Fruit fly (Drosophila melanogaster) whole organism, adult: ENCODE results near the gene CCAP.

Experiments used
- CG12768 ChIP-seq: fragments of 200-800 bp; sonication (Bioruptor generic); optimal IDR thresholded peaks from 2 replicates; lab custom pipeline; 2017; ENCODE audit warnings: missing biosample characterization, missing genetic modification characterization, mild to moderate bottlenecking, moderate library complexity, missing genetic modification reagents
- cnc ChIP-seq, 2 experiments: fragments of >200 bp; optimal IDR thresholded peaks; 2 replicates each; lab custom pipeline; 2017

DNA sequence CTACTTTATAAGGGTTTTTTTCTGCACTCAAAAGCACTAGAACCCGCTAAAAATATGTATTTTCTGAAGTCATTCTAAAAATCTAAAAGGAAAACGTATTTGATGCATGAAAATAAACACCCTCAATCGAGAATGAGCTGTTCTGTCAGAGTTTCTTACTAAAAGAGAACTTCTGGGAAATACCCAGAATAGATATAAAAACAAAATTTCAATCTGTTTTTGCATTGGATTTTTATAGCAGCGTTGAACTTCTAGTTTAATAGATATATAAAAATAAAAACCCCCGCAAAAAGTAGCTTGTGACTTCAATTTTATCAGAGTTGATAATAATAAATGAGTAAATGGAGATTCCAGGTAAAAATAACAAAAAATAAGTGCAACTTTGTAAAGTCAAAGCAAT lies 16.5 kb upstream of the CCAP start:
- TF ChIP-seq CG12768 (GFP tag; lab: Kevin White, UChicago) = no peak
- TF ChIP-seq cnc (optimal IDR thresholded peaks at IDR 0.05; lab: Kevin White, UChicago) = no peak
